Worm (Caenorhabditis elegans) whole organism, young adult: ENCODE data around the gene C47D12.2.

Source experiments
- C17E4.6 ChIP-seq: fragments of 200-800 bp; sonication (Bioruptor generic); IDR thresholded peaks from 2 replicates; pipeline ENCODE4 v1.3.6; 2022; ENCODE audit warnings: missing genetic modification reagents, missing genetic modification characterization, missing compliant biosample characterization
- hlh-12 ChIP-seq: sonication (generic microtip); optimal IDR thresholded peaks from 2 replicates; lab custom pipeline; 2016; ENCODE audit warnings: missing genetic modification characterization, missing compliant biosample characterization
- lir-1 ChIP-seq: fragments of 200-800 bp; sonication (Bioruptor generic); conservative IDR thresholded peaks from 2 replicates; pipeline ENCODE4 v1.3.6; 2022; ENCODE audit warnings: missing genetic modification reagents, missing genetic modification characterization, missing compliant biosample characterization
- lsy-27 ChIP-seq: sonication (generic microtip); optimal IDR thresholded peaks from 2 replicates; lab custom pipeline; 2017; ENCODE audit warnings: missing genetic modification characterization, mild to moderate bottlenecking, missing compliant biosample characterization, antibody characterized with exemption, missing genotype, borderline replicate concordance; ENCODE audit not compliant: insufficient read depth

- TF ChIP-seq lsy-27 (tag; lab: Kevin White, UChicago) (no peak), lir-1 (GFP tag; lab: Robert Waterston, UW) (no peak), hlh-12 (tag; lab: Kevin White, UChicago) (no peak), C17E4.6 (GFP tag; lab: Robert Waterston, UW) (no peak)
Observed at ce11 chrII:11657079-11657478, 19.0 kb upstream of the C47D12.2 start, which contains the start of gene nep-1.
